Worm (Caenorhabditis elegans) whole organism, L4/young adult: Measurements from ENCODE around the gene tmem-24.

Experiments
- W03F9.2 ChIP-seq: fragments of 150-350 bp; optimal IDR thresholded peaks from 2 replicates; lab custom pipeline; 2014; ENCODE audit warnings: missing biosample characterization, missing genetic modification characterization
- him-1 ChIP-seq: sonication (generic microtip); optimal IDR thresholded peaks from 2 replicates; lab custom pipeline; 2016; ENCODE audit warnings: missing genotype, missing genetic modification reagents, missing genetic modification characterization, missing compliant biosample characterization

- TF ChIP-seq him-1, result no peak
- no peak for TF ChIP-seq W03F9.2 (tag; lab: Kevin White, UChicago)
Measured at ce11 chrX:3610442-3610841, 34.3 kb downstream of the tmem-24 start.
